Fruit fly (Drosophila melanogaster): ENCODE data around the gene CG9515.

The CG9515 gene

dm6 chr2L:8898714-8899652 is 44.1 kb downstream of the CG9515 start, which contains the start of gene CG34398:
Gene CG34398 (plus strand): TSS chr2L:8898786.
- TF ChIP-seq CG10543 (GFP tag; optimal IDR thresholded peaks at IDR 0.05) (peak; percentile 15), CG18476 (GFP tag; optimal IDR thresholded peaks at IDR 0.05) (no peak), Dfd (GFP tag; optimal IDR thresholded peaks at IDR 0.05) (no peak), sna (GFP tag; IDR thresholded peaks at IDR 0.05; ENCODE audit: partially characterized antibody) (no peak), ATbp (GFP tag; optimal IDR thresholded peaks at IDR 0.05) (peak; percentile 10), sr (GFP tag; IDR thresholded peaks at IDR 0.05) (peak; percentile 61; the same call in 2 of the 3 replicates), ci (GFP tag; IDR thresholded peaks at IDR 0.05) (peak; percentile 24; the same call in 1 of the 3 replicates), Stat92E (GFP tag; optimal IDR thresholded peaks at IDR 0.05) (no peak), ara (GFP tag; IDR thresholded peaks at IDR 0.05) (peak; percentile 40; the same call in 1 of the 2 replicates), CG17328 (GFP tag; IDR thresholded peaks at IDR 0.05) (no peak), cg (GFP tag; optimal IDR thresholded peaks at IDR 0.05) (peak; percentile 28), CG13894 (tag; optimal IDR thresholded peaks at IDR 0.05) (peak; percentile 30), sim (GFP tag; IDR thresholded peaks at IDR 0.05) (0 out of 2 replicates have a peak, but pooled peaks have one; percentile 11), CG13287 (GFP tag; IDR thresholded peaks at IDR 0.05; ENCODE audit: partially characterized antibody) (peak; percentile 38; the same call in 1 of the 2 replicates), abd-A (tag; optimal IDR thresholded peaks at IDR 0.05) (peak; percentile 13), toy (GFP tag; IDR thresholded peaks at IDR 0.05) (0 out of 2 replicates have a peak, but pooled peaks have one; percentile 9), scrt (GFP tag; optimal IDR thresholded peaks at IDR 0.05) (no peak), CG8290 (GFP tag; optimal IDR thresholded peaks at IDR 0.05) (no peak), CG8290 (tag; optimal IDR thresholded peaks at IDR 0.05) (peak in 1 of 2 experiments; percentile 51), ranshi (GFP tag; IDR thresholded peaks at IDR 0.05) (0 out of 2 replicates have a peak, but pooled peaks have one; percentile 12), CG31441 (GFP tag; IDR thresholded peaks at IDR 0.05) (no peak), bbx (GFP tag; IDR thresholded peaks at IDR 0.05; ENCODE audit: partially characterized antibody) (0 out of 2 replicates have a peak, but pooled peaks have one; percentile 13), Vsx1 (GFP tag; optimal IDR thresholded peaks at IDR 0.05) (no peak), Jarid2 (GFP tag; optimal IDR thresholded peaks at IDR 0.05) (peak; percentile 80), CG6654 (GFP tag; optimal IDR thresholded peaks at IDR 0.05) (no peak), chinmo (GFP tag; IDR thresholded peaks at IDR 0.05; ENCODE audit: partially characterized antibody) (peak; percentile 68; the same call in 2 of the 4 replicates), nom (GFP tag; optimal IDR thresholded peaks at IDR 0.05) (peak; percentile 35), vvl (GFP tag; IDR thresholded peaks at IDR 0.05) (peak; percentile 41), Blimp-1 (GFP tag; optimal IDR thresholded peaks at IDR 0.05) (peak; percentile 66), CG11247 (GFP tag; IDR thresholded peaks at IDR 0.05) (0 out of 2 replicates have a peak, but pooled peaks have one; percentile 5), CG3995 (GFP tag; optimal IDR thresholded peaks at IDR 0.05) (peak; percentile 53), tap (tag; optimal IDR thresholded peaks at IDR 0.05) (no peak), pum (GFP tag; optimal IDR thresholded peaks at IDR 0.05) (no peak), Drgx (GFP tag; IDR thresholded peaks at IDR 0.05) (peak; percentile 45), CG12769 (tag; optimal IDR thresholded peaks at IDR 0.05) (peak; percentile 3), CG17612 (GFP tag; IDR thresholded peaks at IDR 0.05) (no peak), otp (GFP tag; IDR thresholded peaks at IDR 0.05) (0 out of 3 replicates have a peak, but pooled peaks have one; percentile 30), Sox102F (GFP tag; optimal IDR thresholded peaks at IDR 0.05) (no peak), twi (tag; optimal IDR thresholded peaks at IDR 0.05) (no peak), sens (GFP tag) (peak; percentile 55), CG6813 (GFP tag; optimal IDR thresholded peaks at IDR 0.05) (peak; percentile 2), dan (GFP tag; IDR thresholded peaks at IDR 0.05) (no peak), ewg (GFP tag; optimal IDR thresholded peaks at IDR 0.05) (no peak)
